Worm (Caenorhabditis elegans) whole organism, late embryonic: ENCODE results near the gene fbxa-43.

Source experiments
- F13H6.1 ChIP-seq: sonication (generic microtip); optimal IDR thresholded peaks from 2 replicates; lab custom pipeline; 2016; ENCODE audit warnings: missing genetic modification characterization, missing compliant biosample characterization
- T23F11.4 ChIP-seq: fragments of 200-800 bp; sonication (Bioruptor generic); optimal IDR thresholded peaks from 2 replicates; lab custom pipeline; 2018; ENCODE audit warnings: mild to moderate bottlenecking, missing genetic modification characterization, missing compliant biosample characterization
- Y22D7AL.16 ChIP-seq: sonication (generic microtip); optimal IDR thresholded peaks from 2 replicates; lab custom pipeline; 2016; ENCODE audit warnings: missing genetic modification characterization, missing compliant biosample characterization
- ceh-14 ChIP-seq: sonication (generic microtip); optimal IDR thresholded peaks from 2 replicates; lab custom pipeline; 2016; ENCODE audit warnings: missing genotype, missing genetic modification characterization, missing compliant biosample characterization
- ceh-19 ChIP-seq: fragments of 200-800 bp; sonication (Bioruptor generic); optimal IDR thresholded peaks from 2 replicates; lab custom pipeline; 2018; ENCODE audit warnings: mild to moderate bottlenecking, missing genetic modification characterization, missing compliant biosample characterization
- ceh-2 ChIP-seq: sonication (generic microtip); optimal IDR thresholded peaks from 2 replicates; lab custom pipeline; 2016; ENCODE audit warnings: missing genotype, missing genetic modification characterization, missing compliant biosample characterization
- ceh-24 ChIP-seq: sonication (generic microtip); optimal IDR thresholded peaks from 2 replicates; lab custom pipeline; 2016; ENCODE audit warnings: mild to moderate bottlenecking, missing genetic modification characterization, missing compliant biosample characterization
- ceh-30 ChIP-seq: fragments of 150-350 bp; optimal IDR thresholded peaks from 2 replicates; lab custom pipeline; 2014; ENCODE audit warnings: missing biosample characterization, missing genetic modification characterization
- ceh-31 ChIP-seq: sonication (generic microtip); optimal IDR thresholded peaks from 2 replicates; lab custom pipeline; 2016; ENCODE audit warnings: missing genetic modification characterization, missing compliant biosample characterization
- ceh-34 ChIP-seq: sonication (generic microtip); optimal IDR thresholded peaks from 2 replicates; lab custom pipeline; 2016; ENCODE audit warnings: mild to moderate bottlenecking, missing genetic modification characterization, missing compliant biosample characterization
- ceh-45 ChIP-seq: fragments of 200-800 bp; sonication (Bioruptor generic); IDR thresholded peaks from 2 replicates; pipeline ENCODE4 v1.3.6; 2022; ENCODE audit warnings: missing genetic modification reagents, missing genetic modification characterization, missing compliant biosample characterization
- ceh-48 ChIP-seq: sonication (generic microtip); optimal IDR thresholded peaks from 2 replicates; lab custom pipeline; 2016; ENCODE audit warnings: missing genetic modification characterization, inconsistent platforms, missing compliant biosample characterization
- ceh-9 ChIP-seq: sonication (generic microtip); optimal IDR thresholded peaks from 2 replicates; lab custom pipeline; 2016; ENCODE audit warnings: mild to moderate bottlenecking, missing genetic modification characterization, inconsistent platforms, missing compliant biosample characterization
- che-1 ChIP-seq: sonication (generic microtip); optimal IDR thresholded peaks from 2 replicates; lab custom pipeline; 2016; ENCODE audit warnings: mild to moderate bottlenecking, missing genetic modification characterization, missing compliant biosample characterization
- dmd-4 ChIP-seq: sonication (generic microtip); optimal IDR thresholded peaks from 2 replicates; lab custom pipeline; 2016; ENCODE audit warnings: borderline replicate concordance, missing genetic modification characterization, missing compliant biosample characterization
- elt-2 ChIP-seq: sonication (generic microtip); optimal IDR thresholded peaks from 2 replicates; lab custom pipeline; 2016; ENCODE audit warnings: missing genetic modification reagents, missing genetic modification characterization, missing compliant biosample characterization
- elt-4 ChIP-seq: sonication (generic microtip); optimal IDR thresholded peaks from 2 replicates; lab custom pipeline; 2016; ENCODE audit warnings: missing genetic modification characterization, missing compliant biosample characterization
- eyg-1 ChIP-seq: sonication (generic microtip); optimal IDR thresholded peaks from 2 replicates; lab custom pipeline; 2016; ENCODE audit warnings: missing genotype, missing genetic modification characterization, missing compliant biosample characterization
- fax-1 ChIP-seq: sonication (generic microtip); optimal IDR thresholded peaks from 2 replicates; lab custom pipeline; 2016; ENCODE audit warnings: missing genotype, missing genetic modification characterization, missing compliant biosample characterization
- fkh-10 ChIP-seq: fragments of 150-350 bp; optimal IDR thresholded peaks from 2 replicates; lab custom pipeline; 2014; ENCODE audit warnings: missing biosample characterization, missing genetic modification reagents, missing genetic modification characterization
- hlh-13 ChIP-seq: fragments of 200-800 bp; sonication (Bioruptor generic); optimal IDR thresholded peaks from 2 replicates; lab custom pipeline; 2018; ENCODE audit warnings: mild to moderate bottlenecking, missing genetic modification characterization, missing compliant biosample characterization
- hlh-6 ChIP-seq: sonication (generic microtip); optimal IDR thresholded peaks from 2 replicates; lab custom pipeline; 2016; ENCODE audit warnings: missing genotype, missing genetic modification characterization, missing compliant biosample characterization
- hlh-8 ChIP-seq: sonication (generic microtip); optimal IDR thresholded peaks from 2 replicates; lab custom pipeline; 2016; ENCODE audit warnings: missing genotype, missing genetic modification characterization, missing compliant biosample characterization
- madf-2 ChIP-seq: sonication (generic microtip); optimal IDR thresholded peaks from 2 replicates; lab custom pipeline; 2017; ENCODE audit warnings: missing genetic modification characterization, missing compliant biosample characterization
- nhr-11 ChIP-seq: fragments of 150-350 bp; optimal IDR thresholded peaks from 2 replicates; lab custom pipeline; 2014; ENCODE audit warnings: missing biosample characterization, missing genetic modification characterization
- nhr-232 ChIP-seq: sonication (generic microtip); optimal IDR thresholded peaks from 2 replicates; lab custom pipeline; 2016; ENCODE audit warnings: missing genetic modification characterization, missing compliant biosample characterization
- npax-4 ChIP-seq: sonication (generic microtip); optimal IDR thresholded peaks from 2 replicates; lab custom pipeline; 2016; ENCODE audit warnings: missing genetic modification characterization, missing compliant biosample characterization
- odd-2 ChIP-seq: sonication (generic microtip); optimal IDR thresholded peaks from 2 replicates; lab custom pipeline; 2017; ENCODE audit warnings: antibody characterized with exemption, mild to moderate bottlenecking, missing genetic modification characterization, missing compliant biosample characterization
- pat-9 ChIP-seq: fragments of 200-800 bp; sonication (Bioruptor generic); optimal IDR thresholded peaks from 2 replicates; lab custom pipeline; 2018; ENCODE audit warnings: mild to moderate bottlenecking, missing genetic modification characterization, moderate library complexity, missing compliant biosample characterization
- pax-1 ChIP-seq: fragments of 150-350 bp; optimal IDR thresholded peaks from 2 replicates; lab custom pipeline; 2014; ENCODE audit warnings: missing biosample characterization, missing genetic modification characterization
- pha-2 ChIP-seq: sonication (generic microtip); optimal IDR thresholded peaks from 2 replicates; lab custom pipeline; 2017; ENCODE audit warnings: mild to moderate bottlenecking, missing genetic modification characterization, missing compliant biosample characterization
- pha-4 ChIP-seq: fragments of 150-350 bp; optimal IDR thresholded peaks from 2 replicates; lab custom pipeline; 2018; ENCODE audit warnings: missing biosample characterization, missing genetic modification reagents, missing genetic modification characterization
- pqm-1 ChIP-seq: sonication (generic microtip); optimal IDR thresholded peaks from 2 replicates; lab custom pipeline; 2016; ENCODE audit warnings: missing genetic modification characterization, missing compliant biosample characterization
- ref-2 ChIP-seq: sonication (generic microtip); optimal IDR thresholded peaks from 2 replicates; lab custom pipeline; 2016; ENCODE audit warnings: missing genetic modification characterization, missing compliant biosample characterization
- sdc-2 ChIP-seq: sonication (generic microtip); optimal IDR thresholded peaks from 2 replicates; lab custom pipeline; 2016; ENCODE audit warnings: missing genotype, missing genetic modification characterization, missing compliant biosample characterization
- sox-2 ChIP-seq: fragments of 200-800 bp; sonication (Bioruptor generic); IDR thresholded peaks from 2 replicates; pipeline ENCODE4 v1.3.6; 2022; ENCODE audit warnings: missing genetic modification reagents, missing genetic modification characterization, missing compliant biosample characterization
- syd-9 ChIP-seq: sonication (generic microtip); optimal IDR thresholded peaks from 2 replicates; lab custom pipeline; 2016; ENCODE audit warnings: mild to moderate bottlenecking, missing genetic modification characterization, moderate library complexity, missing compliant biosample characterization
- tbx-2 ChIP-seq: sonication (generic microtip); optimal IDR thresholded peaks from 2 replicates; lab custom pipeline; 2016; ENCODE audit warnings: missing genetic modification characterization, missing compliant biosample characterization
- ttx-3 ChIP-seq: sonication (generic microtip); optimal IDR thresholded peaks from 2 replicates; lab custom pipeline; 2016; ENCODE audit warnings: missing genetic modification reagents, missing genetic modification characterization, missing compliant biosample characterization
- unc-55 ChIP-seq: sonication (generic microtip); optimal IDR thresholded peaks from 2 replicates; lab custom pipeline; 2017; ENCODE audit warnings: missing biosample characterization, missing genetic modification reagents, missing genetic modification characterization
- zip-5 ChIP-seq: sonication (generic microtip); optimal IDR thresholded peaks from 2 replicates; lab custom pipeline; 2016; ENCODE audit warnings: missing genetic modification characterization, missing compliant biosample characterization

Gene fbxa-43

ce11 chrIII:2212343-2212742, 46.4 kb downstream of the fbxa-43 start:
- TF ChIP-seq hlh-6 (tag; lab: Kevin White, UChicago) = no peak
- TF ChIP-seq tbx-2 (tag; lab: Kevin White, UChicago) = no peak
- no peak for TF ChIP-seq fax-1 (tag; lab: Kevin White, UChicago)
- TF ChIP-seq pha-4 (tag; lab: Kevin White, UChicago) = no peak
- TF ChIP-seq unc-55 (GFP tag; lab: Kevin White, UChicago) = no peak
- no peak for TF ChIP-seq syd-9 (tag; lab: Kevin White, UChicago)
- no peak for TF ChIP-seq ceh-24 (tag; lab: Kevin White, UChicago)
- TF ChIP-seq ceh-2 (tag; lab: Kevin White, UChicago) = no peak
- no peak for TF ChIP-seq ceh-31
- TF ChIP-seq ceh-30 (tag; lab: Kevin White, UChicago) = no peak
- TF ChIP-seq ceh-9 = no peak
- no peak for TF ChIP-seq odd-2
- no peak for TF ChIP-seq ceh-34
- TF ChIP-seq fkh-10 (GFP tag; lab: Kevin White, UChicago) = no peak
- TF ChIP-seq pha-2 (tag; lab: Kevin White, UChicago) = no peak

ce11 chrIII:2211120-2211519, 47.6 kb downstream of the fbxa-43 start, which contains the start of gene C39B5.14:
Gene C39B5.14 (plus strand): TSS chrIII:2211420.
- TF ChIP-seq syd-9 (tag; lab: Kevin White, UChicago) (no peak), hlh-6 (tag; lab: Kevin White, UChicago) (no peak), ref-2 (tag; lab: Kevin White, UChicago) (no peak), nhr-232 (tag; lab: Kevin White, UChicago) (no peak), ceh-34 (no peak), elt-4 (tag; lab: Kevin White, UChicago) (no peak), sox-2 (no peak), eyg-1 (no peak), zip-5 (tag; lab: Kevin White, UChicago) (no peak), hlh-8 (tag; lab: Kevin White, UChicago) (no peak), ttx-3 (tag; lab: Kevin White, UChicago) (no peak), pqm-1 (tag; lab: Kevin White, UChicago) (no peak), che-1 (no peak), ceh-48 (no peak), pat-9 (tag; lab: Kevin White, UChicago) (no peak), unc-55 (GFP tag; lab: Kevin White, UChicago) (no peak), ceh-24 (tag; lab: Kevin White, UChicago) (no peak), ceh-31 (no peak), ceh-19 (GFP tag; lab: Kevin White, UChicago) (no peak), F13H6.1 (tag; lab: Kevin White, UChicago) (no peak)
- TF ChIP-seq, all 69 proteins: peak for 0

- TF ChIP-seq ttx-3 (tag; lab: Kevin White, UChicago) = no peak
- TF ChIP-seq dmd-4 (tag; lab: Kevin White, UChicago) = no peak
- no peak for TF ChIP-seq ceh-2 (tag; lab: Kevin White, UChicago)
- TF ChIP-seq T23F11.4 (GFP tag; lab: Kevin White, UChicago) = no peak
- TF ChIP-seq hlh-6 (tag; lab: Kevin White, UChicago) = no peak
- no peak for TF ChIP-seq ceh-24 (tag; lab: Kevin White, UChicago)
- TF ChIP-seq nhr-11 (tag; lab: Kevin White, UChicago) = no peak
- no peak for TF ChIP-seq ceh-45 (GFP tag; lab: Robert Waterston, UW)
- no peak for TF ChIP-seq sdc-2 (tag; lab: Kevin White, UChicago)
- TF ChIP-seq npax-4 (tag; lab: Kevin White, UChicago) = no peak
- TF ChIP-seq ceh-19 (GFP tag; lab: Kevin White, UChicago) = no peak
- TF ChIP-seq elt-2 (tag; lab: Kevin White, UChicago) = no peak
- no peak for TF ChIP-seq ceh-14
- TF ChIP-seq fkh-10 (GFP tag; lab: Kevin White, UChicago) = no peak
- no peak for TF ChIP-seq hlh-13
- no peak for TF ChIP-seq syd-9 (tag; lab: Kevin White, UChicago)
- no peak for TF ChIP-seq pax-1 (tag; lab: Kevin White, UChicago)
- no peak for TF ChIP-seq madf-2
- no peak for TF ChIP-seq Y22D7AL.16 (tag; lab: Kevin White, UChicago)
- TF ChIP-seq pha-4 (tag; lab: Kevin White, UChicago) = no peak
- TF ChIP-seq, all 69 proteins: peak for 0
Observed at ce11 chrIII:2210601-2211000, 48.2 kb downstream of the fbxa-43 start.
